Worm (Caenorhabditis elegans) whole organism, midembryonic: Measurements from ENCODE around the gene T28C6.11.

ENCODE experiments used
- med-1 ChIP-seq: sonication (generic microtip); optimal IDR thresholded peaks from 2 replicates; lab custom pipeline; 2017; ENCODE audit warnings: missing genetic modification characterization, mild to moderate bottlenecking, missing compliant biosample characterization, antibody characterized with exemption, missing genetic modification reagents; ENCODE audit not compliant: insufficient read depth
- ztf-23 ChIP-seq: fragments of 200-800 bp; sonication (Bioruptor generic); IDR thresholded peaks from 2 replicates; pipeline ENCODE4 v1.3.6; 2022; ENCODE audit warnings: missing genetic modification reagents, missing genetic modification characterization, missing compliant biosample characterization

DNA sequence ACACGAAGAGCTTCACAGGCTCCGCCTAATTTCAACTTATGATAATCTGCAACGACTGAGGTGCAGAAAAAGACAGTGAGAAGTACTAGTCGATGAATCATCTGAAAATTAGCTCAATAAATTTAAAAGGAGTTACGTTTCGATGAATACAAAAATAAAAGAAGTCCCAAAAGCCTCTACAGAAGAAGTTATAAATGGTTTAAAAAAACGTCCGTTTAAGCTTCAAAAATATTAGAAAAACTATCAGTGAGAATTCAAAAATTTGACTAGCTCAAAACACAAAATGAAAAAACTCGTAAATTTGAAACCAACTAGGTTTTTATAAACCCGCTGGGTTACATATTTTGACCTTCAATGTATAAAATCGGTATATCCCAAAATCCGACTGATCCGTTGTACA lies 15.9 kb upstream of the T28C6.11 start, which contains the start of gene T11B7.5:
- TF ChIP-seq ztf-23 (GFP tag; lab: Robert Waterston, UW) = no peak
- TF ChIP-seq med-1 (GFP tag; lab: Kevin White, UChicago) = no peak
